Worm (Caenorhabditis elegans): ENCODE data around the gene lin-18.

ce11 chrX:3997040-3997439 lies 38.7 kb downstream of the lin-18 start, which contains the start of gene R02E12.5:
- TF ChIP-seq sea-1 (GFP tag; conservative IDR thresholded peaks at IDR 0.05): no peak
- no peak for TF ChIP-seq ama-1 (optimal IDR thresholded peaks at IDR 0.05)
- no peak for TF ChIP-seq hmbx-1 (tag; optimal IDR thresholded peaks at IDR 0.05)
- no peak for TF ChIP-seq flt-1 (GFP tag; IDR thresholded peaks at IDR 0.05)
- no peak for TF ChIP-seq tbx-11 (GFP tag; IDR thresholded peaks at IDR 0.05)
- no peak for TF ChIP-seq B0310.2 (tag; optimal IDR thresholded peaks at IDR 0.05)
- no peak for TF ChIP-seq pes-1 (GFP tag; IDR thresholded peaks at IDR 0.05)

Data from whole organism, early embryonic.